Worm (Caenorhabditis elegans) whole organism, midembryonic: ENCODE results near the gene F16H6.10.

ENCODE experiments used
- T22C8.4 ChIP-seq: fragments of 200-800 bp; sonication (Bioruptor generic); IDR thresholded peaks from 2 replicates; pipeline ENCODE4 v1.3.6; 2022; ENCODE audit warnings: missing genetic modification characterization, missing compliant biosample characterization
- cog-1 ChIP-seq: sonication (generic microtip); optimal IDR thresholded peaks from 2 replicates; lab custom pipeline; 2016; ENCODE audit warnings: missing genetic modification characterization, missing compliant biosample characterization
- flt-1 ChIP-seq: fragments of 200-800 bp; sonication (Bioruptor generic); IDR thresholded peaks from 2 replicates; pipeline ENCODE4 v1.3.6; 2022; ENCODE audit warnings: missing genetic modification characterization, missing compliant biosample characterization
- klf-2 ChIP-seq: fragments of 200-800 bp; sonication (Bioruptor generic); conservative IDR thresholded peaks from 2 replicates; pipeline ENCODE4 v1.3.6; 2022; ENCODE audit warnings: missing genetic modification reagents, missing genetic modification characterization, missing compliant biosample characterization
- med-1 ChIP-seq: sonication (generic microtip); optimal IDR thresholded peaks from 2 replicates; lab custom pipeline; 2017; ENCODE audit warnings: missing genetic modification characterization, mild to moderate bottlenecking, missing compliant biosample characterization, antibody characterized with exemption, missing genetic modification reagents; ENCODE audit not compliant: insufficient read depth
- ref-1 ChIP-seq: fragments of 200-800 bp; sonication (Bioruptor generic); conservative IDR thresholded peaks from 2 replicates; pipeline ENCODE4 v1.3.6; 2022; ENCODE audit warnings: missing genetic modification reagents, missing genetic modification characterization, missing compliant biosample characterization
- tab-1 ChIP-seq: fragments of 200-800 bp; sonication (Bioruptor generic); IDR thresholded peaks from 2 replicates; pipeline ENCODE4 v1.3.6; 2022; ENCODE audit warnings: missing genetic modification characterization, missing compliant biosample characterization
- ztf-23 ChIP-seq: fragments of 200-800 bp; sonication (Bioruptor generic); IDR thresholded peaks from 2 replicates; pipeline ENCODE4 v1.3.6; 2022; ENCODE audit warnings: missing genetic modification reagents, missing genetic modification characterization, missing compliant biosample characterization
- ztf-29 ChIP-seq: fragments of 200-800 bp; sonication (Bioruptor generic); IDR thresholded peaks from 2 replicates; pipeline ENCODE4 v1.3.6; 2022; ENCODE audit warnings: missing genetic modification reagents, missing genetic modification characterization, missing compliant biosample characterization

- no peak for TF ChIP-seq ztf-23 (GFP tag; lab: Robert Waterston, UW)
- no peak for TF ChIP-seq ztf-29
- no peak for TF ChIP-seq flt-1
- TF ChIP-seq cog-1 (tag; lab: Kevin White, UChicago): no peak
- TF ChIP-seq med-1 (GFP tag; lab: Kevin White, UChicago): no peak
- no peak for TF ChIP-seq T22C8.4 (GFP tag; lab: Robert Waterston, UW)
- TF ChIP-seq tab-1 (GFP tag; lab: Robert Waterston, UW): no peak
- TF ChIP-seq klf-2 (GFP tag; lab: Robert Waterston, UW): no peak
- TF ChIP-seq ref-1 (GFP tag; lab: Robert Waterston, UW): no peak
Observed at ce11 chrV:18188328-18188727, 35.9 kb downstream of the F16H6.10 start, which contains the start of gene clec-245.
